Fruit fly (Drosophila melanogaster): ENCODE results near the gene slmb.

dm6 chr3R:21156572-21157480 is 29.5 kb upstream of the slmb start:
- TF ChIP-seq CG14711 (tag; optimal IDR thresholded peaks at IDR 0.05) (peak; percentile 0), CG1620 (GFP tag; optimal IDR thresholded peaks at IDR 0.05) (no peak)
